Worm (Caenorhabditis elegans) whole organism, L3 larva: Measurements from ENCODE around the gene C01B10.7.

Experiments
- ama-1 ChIP-seq: fragments of 150-350 bp; optimal IDR thresholded peaks from 2 replicates; lab custom pipeline; 2018
- lin-15B ChIP-seq: fragments of 150-350 bp; optimal IDR thresholded peaks from 2 replicates; lab custom pipeline; 2014; ENCODE audit warnings: missing biosample characterization, missing genetic modification characterization
- nhr-43 ChIP-seq: sonication (generic microtip); optimal IDR thresholded peaks from 2 replicates; lab custom pipeline; 2016; ENCODE audit warnings: mild to moderate bottlenecking, missing genetic modification characterization, missing compliant biosample characterization; ENCODE audit not compliant: poor library complexity, severe bottlenecking
- nhr-76 ChIP-seq: fragments of 150-350 bp; sonication (generic microtip); optimal IDR thresholded peaks from 5 replicates; lab custom pipeline; 2014; ENCODE audit warnings: missing biosample characterization, missing genetic modification characterization
- unc-39 ChIP-seq: sonication (generic microtip); optimal IDR thresholded peaks from 4 replicates; lab custom pipeline; 2017; ENCODE audit warnings: missing biosample characterization, missing genetic modification characterization

DNA sequence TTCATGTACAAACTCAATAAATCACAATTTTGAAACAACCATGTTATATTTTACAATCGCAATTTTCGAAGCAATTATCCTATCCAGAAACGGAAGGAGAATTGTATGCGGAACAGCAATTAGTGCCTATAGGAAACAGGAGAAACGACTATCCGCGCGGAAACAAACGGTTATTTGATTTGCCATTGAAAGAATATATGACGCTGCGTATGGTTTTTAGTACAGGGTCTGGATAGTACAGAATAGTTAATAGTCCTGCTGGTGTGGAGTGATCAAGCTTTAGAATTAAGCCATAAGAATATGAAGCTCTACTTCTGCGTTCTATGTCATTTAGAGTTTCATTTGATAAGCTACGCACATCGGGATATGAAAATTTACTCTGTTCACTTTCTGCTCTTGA is 8.5 kb downstream of the C01B10.7 start:
- TF ChIP-seq nhr-43 (no peak), ama-1 (lab: Kevin White, UChicago) (no peak), nhr-76 (tag; lab: Kevin White, UChicago) (no peak), lin-15B (tag; lab: Kevin White, UChicago) (no peak), unc-39 (tag; lab: Kevin White, UChicago) (no peak)
